Worm (Caenorhabditis elegans): ENCODE results near the gene icd-1.
"Not testable (repeated sequence)": the region's sequence is repeated elsewhere in the genome, so short reads cannot be mapped to it uniquely, and the experiment has no call there.

- TF ChIP-seq nhr-76 (tag; optimal IDR thresholded peaks at IDR 0.05); fkh-10 (GFP tag; optimal IDR thresholded peaks at IDR 0.05); jun-1 (tag; optimal IDR thresholded peaks at IDR 0.05); hlh-4 (tag; optimal IDR thresholded peaks at IDR 0.05): not testable (repeated sequence)
These were observed 38.7 kb upstream of the icd-1 start, which contains the start of the genes F54H5.5 and F54H5.2 for ce11 chrII:6627182-6627581.

Measured in whole organism, L1 larva.